Fruit fly (Drosophila melanogaster) whole organism, pupa: Measurements from ENCODE around the gene Frl.

Experiments
- CG10348 ChIP-seq: fragments of 200-800 bp; sonication (Bioruptor generic); IDR thresholded peaks from 2 replicates; pipeline ENCODE4 v1.3.6; 2022; ENCODE audit warnings: missing biosample characterization, missing genetic modification characterization
- CG12605 ChIP-seq: fragments of 200-800 bp; sonication (Bioruptor generic); IDR thresholded peaks from 2 replicates; pipeline ENCODE4 v1.3.6; 2022; ENCODE audit warnings: missing biosample characterization, missing genetic modification characterization
- CG13204 ChIP-seq: fragments of 200-800 bp; sonication (Bioruptor generic); optimal IDR thresholded peaks from 2 replicates; lab custom pipeline; 2018; ENCODE audit warnings: missing biosample characterization, mild to moderate bottlenecking, missing genetic modification characterization, moderate library complexity
- CG14655 ChIP-seq: fragments of 200-800 bp; sonication (Bioruptor generic); optimal IDR thresholded peaks from 3 replicates; lab custom pipeline; 2017; ENCODE audit warnings: mild to moderate bottlenecking, missing biosample characterization, missing genetic modification reagents, missing genetic modification characterization
- CG15710 ChIP-seq: fragments of 200-800 bp; sonication (Bioruptor generic); optimal IDR thresholded peaks from 2 replicates; lab custom pipeline; 2018; ENCODE audit warnings: missing biosample characterization, mild to moderate bottlenecking, missing genetic modification characterization, moderate library complexity
- CG17806 ChIP-seq: fragments of 200-800 bp; sonication (Bioruptor generic); optimal IDR thresholded peaks from 2 replicates; lab custom pipeline; 2018; ENCODE audit warnings: missing biosample characterization, mild to moderate bottlenecking, missing genetic modification characterization, moderate library complexity
- CG32121 ChIP-seq: fragments of 200-800 bp; sonication (Bioruptor generic); IDR thresholded peaks from 2 replicates; pipeline ENCODE4 v1.3.6; 2022; ENCODE audit warnings: missing biosample characterization, missing genetic modification characterization
- CG34367 ChIP-seq: fragments of 200-800 bp; sonication (Bioruptor generic); optimal IDR thresholded peaks from 2 replicates; lab custom pipeline; 2018; ENCODE audit warnings: missing biosample characterization, mild to moderate bottlenecking, missing genetic modification characterization
- CG4496 ChIP-seq: fragments of 200-800 bp; sonication (Bioruptor generic); IDR thresholded peaks from 3 replicates; pipeline ENCODE4 v1.3.6; 2022; ENCODE audit warnings: missing biosample characterization, missing genetic modification characterization
- CG8159 ChIP-seq: fragments of 200-800 bp; sonication (Bioruptor generic); optimal IDR thresholded peaks from 3 replicates; lab custom pipeline; 2018; ENCODE audit warnings: missing biosample characterization, mild to moderate bottlenecking, missing genetic modification characterization, moderate library complexity
- CG8301 ChIP-seq: fragments of 200-800 bp; sonication (Bioruptor generic); optimal IDR thresholded peaks from 2 replicates; lab custom pipeline; 2018; ENCODE audit warnings: missing biosample characterization, mild to moderate bottlenecking, missing genetic modification characterization
- CG9948 ChIP-seq: fragments of 200-800 bp; sonication (Bioruptor generic); optimal IDR thresholded peaks from 2 replicates; lab custom pipeline; 2018; ENCODE audit warnings: missing biosample characterization, mild to moderate bottlenecking, missing genetic modification characterization, moderate library complexity
- D1 ChIP-seq: fragments of 200-800 bp; sonication (Bioruptor generic); optimal IDR thresholded peaks from 2 replicates; lab custom pipeline; 2018; ENCODE audit warnings: missing biosample characterization, mild to moderate bottlenecking, missing genetic modification characterization, moderate library complexity
- EcR ChIP-seq: fragments of 200-800 bp; sonication (Bioruptor generic); optimal IDR thresholded peaks from 3 replicates; lab custom pipeline; 2019; ENCODE audit warnings: missing biosample characterization, missing genetic modification characterization, mild to moderate bottlenecking, moderate library complexity, missing genetic modification reagents
- Ets98B ChIP-seq: fragments of 200-800 bp; sonication (Bioruptor generic); IDR thresholded peaks from 2 replicates; pipeline ENCODE4 v1.3.6; 2022; ENCODE audit warnings: missing biosample characterization, missing genetic modification characterization
- Pif1A ChIP-seq: fragments of 200-800 bp; sonication (Bioruptor generic); optimal IDR thresholded peaks from 3 replicates; lab custom pipeline; 2016; ENCODE audit warnings: missing biosample characterization, missing genetic modification characterization
- Pif1B ChIP-seq: fragments of 200-800 bp; sonication (Bioruptor generic); optimal IDR thresholded peaks from 3 replicates; lab custom pipeline; 2016; ENCODE audit warnings: missing biosample characterization, missing genetic modification characterization
- Snoo ChIP-seq: fragments of 200-800 bp; sonication (Bioruptor generic); optimal IDR thresholded peaks from 3 replicates; lab custom pipeline; 2017; ENCODE audit warnings: missing biosample characterization, mild to moderate bottlenecking, missing genetic modification characterization, inconsistent platforms
- fd96Ca ChIP-seq: fragments of 200-800 bp; sonication (Bioruptor generic); IDR thresholded peaks from 3 replicates; pipeline ENCODE4 v1.3.6; 2022; ENCODE audit warnings: missing biosample characterization, missing genetic modification characterization
- gl ChIP-seq: fragments of 200-800 bp; sonication (Bioruptor generic); optimal IDR thresholded peaks from 2 replicates; lab custom pipeline; 2018; ENCODE audit warnings: missing biosample characterization, mild to moderate bottlenecking, missing genetic modification characterization
- rn ChIP-seq: fragments of 200-800 bp; sonication (Bioruptor generic); IDR thresholded peaks from 2 replicates; pipeline ENCODE4 v1.3.6; 2022; ENCODE audit warnings: missing biosample characterization, missing genetic modification characterization

Frl gene

DNA sequence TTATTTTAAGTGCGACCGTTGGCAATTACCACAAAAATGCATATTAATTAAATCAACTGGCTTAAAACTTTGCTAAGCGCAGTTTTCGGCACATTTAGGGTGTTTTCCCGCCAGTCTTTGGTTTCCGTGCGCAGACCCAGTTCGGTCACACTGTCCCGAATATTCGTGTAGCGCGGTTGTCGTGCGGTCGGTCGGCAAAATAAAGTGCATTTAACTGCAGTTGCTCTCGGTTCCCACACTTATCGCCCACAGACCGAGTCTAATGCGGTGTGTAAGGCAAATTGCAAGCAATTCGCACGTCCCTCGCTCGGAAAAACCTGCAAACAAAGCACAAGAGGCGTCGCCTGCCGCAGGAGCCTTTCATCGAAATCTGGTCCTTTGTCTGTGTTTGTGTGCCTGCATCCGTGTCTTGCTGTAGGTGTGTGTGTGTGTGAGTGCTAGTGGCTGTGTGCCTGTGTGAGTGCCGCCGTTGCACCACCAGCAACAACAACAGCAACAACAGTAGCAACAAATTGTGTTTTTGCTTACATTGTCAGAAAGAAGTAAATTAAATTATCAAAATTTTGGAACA lies at the start of gene Frl, which contains the start of gene CG13484:
Gene Frl, plus strand, starts transcription at position 143 of the 571 bp plus-strand sequence.
Gene CG13484, minus strand, starts transcription at position 7 of the 571 bp plus-strand sequence.
- TF ChIP-seq CG34367 (tag; lab: Kevin White, UChicago) (peak; percentile 4), CG32121 (GFP tag; lab: Robert Waterston, UW) (peak; percentile 29; the same call in 1 of the 2 replicates), CG15710 (tag; lab: Kevin White, UChicago) (no peak), EcR (GFP tag; lab: Kevin White, UChicago) (peak; percentile 60), rn (no peak), D1 (tag; lab: Kevin White, UChicago) (peak; percentile 27), CG10348 (no peak), CG17806 (peak; percentile 17), CG8159 (tag; lab: Kevin White, UChicago) (peak; percentile 33), Snoo (tag; lab: Kevin White, UChicago) (peak; percentile 30), Pif1A (GFP tag; lab: Kevin White, UChicago) (no peak), CG13204 (GFP tag; lab: Kevin White, UChicago) (peak; percentile 28), CG4496 (peak; percentile 65; the same call in 2 of the 3 replicates), CG8301 (tag; lab: Kevin White, UChicago) (peak; percentile 18), CG14655 (no peak), Ets98B (GFP tag; lab: Robert Waterston, UW) (peak; percentile 16; the same call in 1 of the 2 replicates), fd96Ca (GFP tag; lab: Robert Waterston, UW) (no peak), CG9948 (tag; lab: Kevin White, UChicago) (no peak), gl (tag; lab: Kevin White, UChicago) (peak; percentile 17), CG12605 (GFP tag; lab: Robert Waterston, UW) (no peak), Pif1B (GFP tag; lab: Kevin White, UChicago) (no peak)

dm6 chr3L:14003297-14004040 lies 49.5 kb upstream of the Frl start:
- no peak for TF ChIP-seq CG8159 (tag; lab: Kevin White, UChicago)
- peak; percentile 43 for TF ChIP-seq CG34367 (tag; lab: Kevin White, UChicago)
- TF ChIP-seq gl (tag; lab: Kevin White, UChicago): peak; percentile 11
- no peak for TF ChIP-seq D1 (tag; lab: Kevin White, UChicago)
- TF ChIP-seq CG4496: peak; percentile 71; the same call in 2 of the 3 replicates
- peak; percentile 21 for TF ChIP-seq CG8301 (tag; lab: Kevin White, UChicago)
- peak; percentile 21 for TF ChIP-seq CG15710 (tag; lab: Kevin White, UChicago)
- peak; percentile 34; the same call in 2 of the 3 replicates for TF ChIP-seq fd96Ca (GFP tag; lab: Robert Waterston, UW)

DNA sequence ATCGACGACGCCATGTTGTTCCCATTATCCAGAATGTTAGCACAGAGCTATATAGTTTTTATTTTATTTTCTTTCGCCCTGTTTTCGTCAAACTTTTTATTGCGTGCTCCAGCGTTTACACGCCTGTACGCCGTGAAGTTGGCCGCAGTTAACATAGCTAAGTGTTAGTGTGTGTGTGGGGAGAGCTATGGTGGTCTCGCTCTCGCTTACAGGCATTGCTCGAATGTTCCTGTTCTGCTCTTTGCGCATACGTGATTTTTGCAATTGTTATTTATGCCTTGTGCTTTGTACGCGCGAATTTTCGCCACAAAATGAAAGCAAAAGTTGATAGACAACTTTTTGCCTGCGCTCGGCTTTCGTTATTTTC lies 49.0 kb upstream of the Frl start:
- TF ChIP-seq CG14655 (peak; percentile 17), EcR (GFP tag; lab: Kevin White, UChicago) (no peak), CG8301 (tag; lab: Kevin White, UChicago) (no peak), CG15710 (tag; lab: Kevin White, UChicago) (no peak), CG34367 (tag; lab: Kevin White, UChicago) (no peak), CG32121 (GFP tag; lab: Robert Waterston, UW) (peak; percentile 47; the same call in 1 of the 2 replicates), D1 (tag; lab: Kevin White, UChicago) (no peak), CG9948 (tag; lab: Kevin White, UChicago) (no peak), rn (no peak), Snoo (tag; lab: Kevin White, UChicago) (no peak), Ets98B (GFP tag; lab: Robert Waterston, UW) (peak; percentile 55), CG13204 (GFP tag; lab: Kevin White, UChicago) (peak; percentile 18), CG17806 (no peak), CG12605 (GFP tag; lab: Robert Waterston, UW) (peak; percentile 35; the same call in 1 of the 2 replicates), CG8159 (tag; lab: Kevin White, UChicago) (no peak), CG10348 (no peak), CG4496 (peak; percentile 17; the same call in 1 of the 3 replicates), Pif1A (GFP tag; lab: Kevin White, UChicago) (no peak), fd96Ca (GFP tag; lab: Robert Waterston, UW) (peak; percentile 56; the same call in 1 of the 3 replicates), gl (tag; lab: Kevin White, UChicago) (no peak), Pif1B (GFP tag; lab: Kevin White, UChicago) (no peak)

DNA sequence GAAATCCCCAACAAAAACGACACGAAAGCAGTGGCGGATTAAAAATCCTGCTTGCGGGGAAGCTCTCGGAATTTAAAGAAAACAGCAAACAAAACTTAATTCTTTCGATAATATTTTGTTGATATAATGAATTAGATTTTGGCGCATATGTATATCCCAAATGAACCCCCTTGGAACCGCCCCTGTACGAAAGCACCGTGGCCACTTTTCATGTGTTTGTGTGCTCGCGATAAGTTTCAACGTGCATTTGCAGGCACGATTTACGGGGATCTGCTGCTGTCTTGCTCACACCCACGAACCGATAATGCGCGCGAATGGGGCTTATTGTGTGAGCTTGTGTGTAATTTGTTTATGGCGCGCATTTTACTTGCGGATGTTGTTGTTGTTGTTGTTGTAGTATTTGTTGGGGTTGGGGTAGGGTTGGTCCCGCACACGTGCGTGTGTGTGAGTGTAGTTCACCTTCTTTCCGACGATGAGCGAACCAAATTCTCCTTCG lies 48.0 kb upstream of the Frl start:
- TF ChIP-seq EcR (GFP tag; lab: Kevin White, UChicago) (peak; percentile 48), rn (peak; percentile 97), Ets98B (GFP tag; lab: Robert Waterston, UW) (peak; percentile 99), CG14655 (peak; percentile 98), CG8159 (tag; lab: Kevin White, UChicago) (peak; percentile 97), CG17806 (peak; percentile 97), CG4496 (peak; percentile 99), D1 (tag; lab: Kevin White, UChicago) (no peak), CG34367 (tag; lab: Kevin White, UChicago) (peak; percentile 96), Snoo (tag; lab: Kevin White, UChicago) (peak; percentile 96), CG10348 (peak; percentile 98), CG15710 (tag; lab: Kevin White, UChicago) (peak; percentile 97), gl (tag; lab: Kevin White, UChicago) (peak; percentile 94), CG13204 (GFP tag; lab: Kevin White, UChicago) (peak; percentile 93), CG8301 (tag; lab: Kevin White, UChicago) (peak; percentile 98), CG12605 (GFP tag; lab: Robert Waterston, UW) (peak; percentile 96), Pif1B (GFP tag; lab: Kevin White, UChicago) (peak; percentile 98), CG9948 (tag; lab: Kevin White, UChicago) (peak; percentile 97), CG32121 (GFP tag; lab: Robert Waterston, UW) (peak; percentile 98), fd96Ca (GFP tag; lab: Robert Waterston, UW) (peak; percentile 100), Pif1A (GFP tag; lab: Kevin White, UChicago) (peak; percentile 98)
